Fruit fly (Drosophila melanogaster) whole organism, embryonic: ENCODE results near the gene Ndae1.

ENCODE experiments used
- Asciz ChIP-seq: fragments of 200-800 bp; sonication (Bioruptor generic); optimal IDR thresholded peaks from 2 replicates; lab custom pipeline; 2017; ENCODE audit warnings: missing biosample characterization, mild to moderate bottlenecking, missing genetic modification characterization, missing genetic modification reagents
- CG10462 ChIP-seq: fragments of 200-800 bp; sonication (Bioruptor generic); optimal IDR thresholded peaks from 2 replicates; lab custom pipeline; 2016; ENCODE audit warnings: missing biosample characterization, missing genetic modification characterization
- CG11085 ChIP-seq: fragments of 200-800 bp; sonication (Bioruptor generic); IDR thresholded peaks from 2 replicates; pipeline ENCODE4 v1.3.6; 2022; ENCODE audit warnings: missing biosample characterization, missing genetic modification characterization
- CG11723 ChIP-seq: fragments of 200-800 bp; sonication (Bioruptor generic); optimal IDR thresholded peaks from 2 replicates; lab custom pipeline; 2017; ENCODE audit warnings: missing biosample characterization, mild to moderate bottlenecking, missing genetic modification characterization
- CG12299 ChIP-seq: fragments of 200-800 bp; sonication (Bioruptor generic); optimal IDR thresholded peaks from 2 replicates; lab custom pipeline; 2018; ENCODE audit warnings: missing biosample characterization, mild to moderate bottlenecking, missing genetic modification characterization
- CG12744 ChIP-seq: fragments of 200-800 bp; sonication (Bioruptor generic); optimal IDR thresholded peaks from 2 replicates; lab custom pipeline; 2016; ENCODE audit warnings: missing biosample characterization, missing genetic modification characterization
- CG12769 ChIP-seq: fragments of 200-800 bp; sonication (Bioruptor generic); optimal IDR thresholded peaks from 2 replicates; lab custom pipeline; 2019; ENCODE audit warnings: missing biosample characterization, mild to moderate bottlenecking, missing genetic modification characterization, moderate library complexity
- CG13775 ChIP-seq: fragments of 200-800 bp; sonication (Bioruptor generic); optimal IDR thresholded peaks from 3 replicates; lab custom pipeline; 2017; ENCODE audit warnings: missing biosample characterization, mild to moderate bottlenecking, missing genetic modification characterization
- CG14710 ChIP-seq: fragments of 200-800 bp; sonication (Bioruptor generic); optimal IDR thresholded peaks from 3 replicates; lab custom pipeline; 2019; ENCODE audit warnings: missing biosample characterization, mild to moderate bottlenecking, missing genetic modification characterization, moderate library complexity
- CG1602 ChIP-seq: fragments of 200-800 bp; sonication (Bioruptor generic); optimal IDR thresholded peaks from 3 replicates; lab custom pipeline; 2016; ENCODE audit warnings: missing biosample characterization, missing genetic modification characterization
- CG1603 ChIP-seq: fragments of 200-800 bp; sonication (Bioruptor generic); optimal IDR thresholded peaks from 2 replicates; lab custom pipeline; 2019; ENCODE audit warnings: missing biosample characterization, mild to moderate bottlenecking, missing genetic modification characterization, moderate library complexity
- CG16815 ChIP-seq: fragments of 200-800 bp; sonication (Bioruptor generic); optimal IDR thresholded peaks from 3 replicates; lab custom pipeline; 2017; ENCODE audit warnings: missing biosample characterization, mild to moderate bottlenecking, missing genetic modification characterization
- CG17328 ChIP-seq: fragments of 200-800 bp; sonication (Bioruptor generic); IDR thresholded peaks from 2 replicates; pipeline ENCODE4 v1.3.6; 2022; ENCODE audit warnings: missing biosample characterization, missing genetic modification characterization
- CG1792 ChIP-seq: fragments of 200-800 bp; sonication (Bioruptor generic); optimal IDR thresholded peaks from 2 replicates; lab custom pipeline; 2016; ENCODE audit warnings: missing biosample characterization, missing genetic modification characterization
- CG3407 ChIP-seq: fragments of 200-800 bp; sonication (Bioruptor generic); optimal IDR thresholded peaks from 2 replicates; lab custom pipeline; 2018; ENCODE audit warnings: missing biosample characterization, mild to moderate bottlenecking, missing genetic modification characterization
- CG7987 ChIP-seq: fragments of 200-800 bp; sonication (Bioruptor generic); optimal IDR thresholded peaks from 2 replicates; lab custom pipeline; 2018; ENCODE audit warnings: missing biosample characterization, mild to moderate bottlenecking, missing genetic modification characterization, moderate library complexity
- CG8944 ChIP-seq: fragments of 200-800 bp; sonication (Bioruptor generic); optimal IDR thresholded peaks from 3 replicates; lab custom pipeline; 2016; ENCODE audit warnings: missing biosample characterization, missing genetic modification characterization
- CG9609 ChIP-seq: fragments of 200-800 bp; sonication (Bioruptor generic); optimal IDR thresholded peaks from 3 replicates; lab custom pipeline; 2016; ENCODE audit warnings: missing biosample characterization, missing genetic modification characterization
- CG9797 ChIP-seq: fragments of 200-800 bp; sonication (Bioruptor generic); optimal IDR thresholded peaks from 3 replicates; lab custom pipeline; 2018; ENCODE audit warnings: missing biosample characterization, mild to moderate bottlenecking, missing genetic modification characterization
- HLH54F ChIP-seq: fragments of 200-800 bp; sonication (Bioruptor generic); optimal IDR thresholded peaks from 3 replicates; lab custom pipeline; 2016; ENCODE audit warnings: missing biosample characterization, missing genetic modification characterization
- Hr3 ChIP-seq: fragments of 200-800 bp; sonication (Bioruptor generic); optimal IDR thresholded peaks from 3 replicates; lab custom pipeline; 2016; ENCODE audit warnings: missing biosample characterization, missing genetic modification characterization
- Hr51 ChIP-seq, 2 experiments: fragments of 200-800 bp; sonication (Bioruptor generic); optimal IDR thresholded peaks; 2 replicates in 1 of 2; 3 replicates in 1 of 2; lab custom pipeline; 2016 to 2018; ENCODE audit warnings: missing biosample characterization in 2 of 2, missing genetic modification characterization in 2 of 2, mild to moderate bottlenecking in 1 of 2, moderate library complexity in 1 of 2
- NC2β ChIP-seq: fragments of 200-800 bp; sonication (Bioruptor generic); optimal IDR thresholded peaks from 2 replicates; lab custom pipeline; 2016; ENCODE audit warnings: missing biosample characterization, missing genetic modification characterization
- NK7.1 ChIP-seq: fragments of 200-800 bp; sonication (Bioruptor generic); optimal IDR thresholded peaks from 3 replicates; lab custom pipeline; 2016; ENCODE audit warnings: missing biosample characterization, missing genetic modification characterization
- Oli ChIP-seq: fragments of 200-800 bp; sonication (Bioruptor generic); optimal IDR thresholded peaks from 2 replicates; lab custom pipeline; 2018; ENCODE audit warnings: missing biosample characterization, mild to moderate bottlenecking, missing genetic modification characterization, moderate library complexity
- Sox100B ChIP-seq: fragments of 200-800 bp; sonication (Bioruptor generic); optimal IDR thresholded peaks from 3 replicates; lab custom pipeline; 2018; ENCODE audit warnings: missing biosample characterization, mild to moderate bottlenecking, missing genetic modification characterization
- Sox102F ChIP-seq: fragments of 200-800 bp; sonication (Bioruptor generic); optimal IDR thresholded peaks from 2 replicates; lab custom pipeline; 2018; ENCODE audit warnings: missing biosample characterization, mild to moderate bottlenecking, missing genetic modification characterization, moderate library complexity
- Taf1 ChIP-seq: fragments of 200-800 bp; sonication (Bioruptor generic); IDR thresholded peaks from 2 replicates; pipeline ENCODE4 v1.3.6; 2022; ENCODE audit warnings: missing biosample characterization, missing genetic modification characterization
- ap ChIP-seq: fragments of 200-800 bp; sonication (Bioruptor generic); IDR thresholded peaks from 2 replicates; pipeline ENCODE4 v1.3.6; 2022; ENCODE audit warnings: missing biosample characterization, missing genetic modification characterization
- az2 ChIP-seq: fragments of 200-800 bp; sonication (Bioruptor generic); optimal IDR thresholded peaks from 3 replicates; lab custom pipeline; 2016; ENCODE audit warnings: missing biosample characterization, missing genetic modification characterization
- bcd ChIP-seq: fragments of 200-800 bp; sonication (Bioruptor generic); optimal IDR thresholded peaks from 2 replicates; lab custom pipeline; 2017; ENCODE audit warnings: missing biosample characterization, mild to moderate bottlenecking, missing genetic modification characterization
- cato ChIP-seq: fragments of 200-800 bp; sonication (Bioruptor generic); optimal IDR thresholded peaks from 2 replicates; lab custom pipeline; 2016; ENCODE audit warnings: missing biosample characterization, missing genetic modification characterization, borderline replicate concordance
- chinmo ChIP-seq: fragments of 200-800 bp; sonication (Bioruptor generic); IDR thresholded peaks from 4 replicates; pipeline ENCODE4 v1.3.6; 2022; ENCODE audit warnings: missing biosample characterization, missing genetic modification characterization; ENCODE audit not compliant: partially characterized antibody
- chn ChIP-seq: fragments of 200-800 bp; sonication (Bioruptor generic); optimal IDR thresholded peaks from 2 replicates; lab custom pipeline; 2016; ENCODE audit warnings: missing biosample characterization, missing genetic modification characterization
- croc ChIP-seq: fragments of 200-800 bp; sonication (Bioruptor generic); conservative IDR thresholded peaks from 3 replicates; pipeline ENCODE4 v1.3.6; 2022; ENCODE audit warnings: missing biosample characterization, missing genetic modification characterization
- crp ChIP-seq, 2 experiments: fragments of 200-800 bp; sonication (Bioruptor generic); optimal IDR thresholded peaks; 2 replicates in 1 of 2; 3 replicates in 1 of 2; lab custom pipeline; 2017; ENCODE audit warnings: missing biosample characterization in 2 of 2, missing genetic modification characterization in 2 of 2, mild to moderate bottlenecking in 1 of 2, moderate library complexity in 1 of 2
- fd96Cb ChIP-seq: fragments of 200-800 bp; sonication (Bioruptor generic); optimal IDR thresholded peaks from 2 replicates; lab custom pipeline; 2018; ENCODE audit warnings: missing biosample characterization, mild to moderate bottlenecking, missing genetic modification characterization, moderate library complexity
- gem ChIP-seq: fragments of 200-800 bp; sonication (Bioruptor generic); optimal IDR thresholded peaks from 2 replicates; lab custom pipeline; 2019; ENCODE audit warnings: missing biosample characterization, mild to moderate bottlenecking, missing genetic modification characterization, moderate library complexity
- h ChIP-seq: fragments of >200 bp; optimal IDR thresholded peaks from 2 replicates; lab custom pipeline; 2017
- hbn ChIP-seq: fragments of 200-800 bp; sonication (Bioruptor generic); IDR thresholded peaks from 2 replicates; pipeline ENCODE4 v1.3.6; 2022; ENCODE audit warnings: missing biosample characterization, missing genetic modification characterization; ENCODE audit not compliant: partially characterized antibody
- jumu ChIP-seq: fragments of 200-800 bp; sonication (Bioruptor generic); optimal IDR thresholded peaks from 3 replicates; lab custom pipeline; 2016; ENCODE audit warnings: missing biosample characterization, missing genetic modification characterization
- lab ChIP-seq: fragments of 200-800 bp; sonication (Bioruptor generic); optimal IDR thresholded peaks from 3 replicates; lab custom pipeline; 2017; ENCODE audit warnings: missing biosample characterization, missing genetic modification characterization, mild to moderate bottlenecking, moderate library complexity, missing genetic modification reagents
- lmd ChIP-seq: fragments of 200-800 bp; sonication (Bioruptor generic); IDR thresholded peaks from 2 replicates; pipeline ENCODE4 v1.3.6; 2022; ENCODE audit warnings: missing biosample characterization, missing genetic modification characterization
- mirr ChIP-seq: fragments of 200-800 bp; sonication (Bioruptor generic); optimal IDR thresholded peaks from 3 replicates; lab custom pipeline; 2018; ENCODE audit warnings: missing biosample characterization, mild to moderate bottlenecking, missing genetic modification characterization
- pnt ChIP-seq: fragments of 200-800 bp; sonication (Bioruptor generic); optimal IDR thresholded peaks from 3 replicates; lab custom pipeline; 2016; ENCODE audit warnings: missing biosample characterization, missing genetic modification characterization
- row ChIP-seq: fragments of 200-800 bp; sonication (Bioruptor generic); IDR thresholded peaks from 3 replicates; pipeline ENCODE4 v1.3.6; 2022; ENCODE audit warnings: missing biosample characterization, missing genetic modification characterization
- seq ChIP-seq: fragments of 200-800 bp; sonication (Bioruptor generic); IDR thresholded peaks from 2 replicates; pipeline ENCODE4 v1.3.6; 2022; ENCODE audit warnings: missing biosample characterization, missing genetic modification characterization
- slbo ChIP-seq: fragments of 200-800 bp; sonication (Bioruptor generic); IDR thresholded peaks from 2 replicates; pipeline ENCODE4 v1.3.6; 2022; ENCODE audit warnings: missing biosample characterization, missing genetic modification characterization
- tap ChIP-seq: fragments of 200-800 bp; optimal IDR thresholded peaks from 3 replicates; lab custom pipeline; 2019; ENCODE audit warnings: missing biosample characterization, mild to moderate bottlenecking, missing genetic modification characterization, moderate library complexity
- twi ChIP-seq: fragments of 200-800 bp; optimal IDR thresholded peaks from 2 replicates; lab custom pipeline; 2019; ENCODE audit warnings: missing biosample characterization, mild to moderate bottlenecking, missing genetic modification characterization, moderate library complexity
- wek ChIP-seq: fragments of 200-800 bp; sonication (Bioruptor generic); optimal IDR thresholded peaks from 3 replicates; lab custom pipeline; 2018; ENCODE audit warnings: missing biosample characterization, mild to moderate bottlenecking, missing genetic modification characterization, moderate library complexity

The Ndae1 gene

dm6 chr2L:7261989-7262388, 12.8 kb upstream of the Ndae1 start (continued):
- TF ChIP-seq lab (GFP tag; lab: Kevin White, UChicago) (peak; percentile 14), CG13775 (GFP tag; lab: Kevin White, UChicago) (peak; percentile 25), chinmo (GFP tag; lab: Robert Waterston, UW) (0 out of 4 replicates have a peak, but pooled peaks have one; percentile 18), hbn (GFP tag; lab: Robert Waterston, UW) (no peak), CG1792 (peak; percentile 33), CG12744 (GFP tag; lab: Kevin White, UChicago) (no peak), ap (GFP tag; lab: Robert Waterston, UW) (peak; percentile 26; the same call in 1 of the 2 replicates), h (lab: Kevin White, UChicago) (no peak), CG1602 (GFP tag; lab: Kevin White, UChicago) (peak; percentile 11), cato (GFP tag; lab: Kevin White, UChicago) (no peak), Hr3 (GFP tag; lab: Kevin White, UChicago) (peak; percentile 61), CG3407 (GFP tag; lab: Kevin White, UChicago) (peak; percentile 63), Sox102F (GFP tag; lab: Kevin White, UChicago) (peak; percentile 75), CG9609 (GFP tag; lab: Kevin White, UChicago) (peak; percentile 35), wek (peak; percentile 30), NC2β (GFP tag; lab: Kevin White, UChicago) (peak; percentile 26), CG11723 (GFP tag; lab: Kevin White, UChicago) (peak; percentile 41), Oli (tag; lab: Kevin White, UChicago) (peak; percentile 55), CG11085 (no peak), slbo (GFP tag; lab: Robert Waterston, UW) (peak; percentile 51), seq (GFP tag; lab: Robert Waterston, UW) (no peak), Taf1 (GFP tag; lab: Robert Waterston, UW) (no peak), row (GFP tag; lab: Robert Waterston, UW) (peak; percentile 57), fd96Cb (tag; lab: Kevin White, UChicago) (peak; percentile 62), NK7.1 (no peak), jumu (GFP tag; lab: Kevin White, UChicago) (peak; percentile 26), Asciz (GFP tag; lab: Kevin White, UChicago) (no peak), tap (tag; lab: Kevin White, UChicago) (peak; percentile 34), lmd (GFP tag; lab: Robert Waterston, UW) (peak; percentile 59), Sox100B (GFP tag; lab: Kevin White, UChicago) (peak; percentile 43), az2 (GFP tag; lab: Kevin White, UChicago) (peak; percentile 64), gem (tag; lab: Kevin White, UChicago) (peak; percentile 79), Hr51 (GFP tag; optimal IDR thresholded peaks at IDR 0.05; lab: Kevin White, UChicago) (peak in 1 of 2 experiments; percentile 39), CG14710 (peak; percentile 61), HLH54F (GFP tag; lab: Kevin White, UChicago) (peak; percentile 13), CG9797 (GFP tag; lab: Kevin White, UChicago) (no peak), twi (peak; percentile 20), croc (GFP tag; lab: Robert Waterston, UW) (peak; percentile 59; the same call in 2 of the 3 replicates), CG7987 (no peak), crp (GFP tag; optimal IDR thresholded peaks at IDR 0.05; lab: Kevin White, UChicago) (no peak), CG12769 (tag; lab: Kevin White, UChicago) (peak; percentile 29), bcd (GFP tag; lab: Kevin White, UChicago) (peak; percentile 32), CG8944 (no peak), pnt (peak; percentile 44), CG10462 (peak; percentile 16), CG1603 (tag; lab: Kevin White, UChicago) (peak; percentile 82), CG12299 (tag; lab: Kevin White, UChicago) (peak; percentile 23), mirr (GFP tag; lab: Kevin White, UChicago) (no peak), chn (GFP tag; lab: Kevin White, UChicago) (peak; percentile 43), CG17328 (GFP tag; lab: Robert Waterston, UW) (peak; percentile 73), CG16815 (GFP tag; lab: Kevin White, UChicago) (peak; percentile 32)
